Worm (Caenorhabditis elegans) whole organism, L2 larva: Measurements from ENCODE around the gene Y54G11A.4.

Source experiments
- C34F6.9 ChIP-seq: fragments of 150-350 bp; optimal IDR thresholded peaks from 2 replicates; lab custom pipeline; 2014; ENCODE audit warnings: missing biosample characterization, missing genetic modification characterization
- F13H6.1 ChIP-seq: sonication (generic microtip); optimal IDR thresholded peaks from 2 replicates; lab custom pipeline; 2016; ENCODE audit warnings: missing genetic modification characterization, missing compliant biosample characterization
- R02D3.7 ChIP-seq: fragments of 150-350 bp; optimal IDR thresholded peaks from 2 replicates; lab custom pipeline; 2014; ENCODE audit warnings: missing biosample characterization, missing genetic modification characterization
- Y55F3AM.14 ChIP-seq: fragments of 200-800 bp; sonication (Bioruptor generic); optimal IDR thresholded peaks from 2 replicates; lab custom pipeline; 2018; ENCODE audit warnings: mild to moderate bottlenecking, missing genetic modification characterization, missing compliant biosample characterization
- ZK546.5 ChIP-seq: sonication (generic microtip); optimal IDR thresholded peaks from 2 replicates; lab custom pipeline; 2017; ENCODE audit warnings: missing biosample characterization, missing genetic modification characterization
- alr-1 ChIP-seq: fragments of 150-350 bp; optimal IDR thresholded peaks from 2 replicates; lab custom pipeline; 2014; ENCODE audit warnings: missing biosample characterization, missing genetic modification characterization
- aly-2 ChIP-seq: fragments of 150-350 bp; optimal IDR thresholded peaks from 2 replicates; lab custom pipeline; 2014; ENCODE audit warnings: missing biosample characterization, missing genetic modification characterization
- ama-1 ChIP-seq: fragments of 150-350 bp; optimal IDR thresholded peaks from 2 replicates; lab custom pipeline; 2018; ENCODE audit warnings: inconsistent platforms
- blmp-1 ChIP-seq: sonication (generic microtip); optimal IDR thresholded peaks from 2 replicates; lab custom pipeline; 2017; ENCODE audit warnings: missing genetic modification characterization, mild to moderate bottlenecking, missing compliant biosample characterization, antibody characterized with exemption, moderate library complexity; ENCODE audit not compliant: insufficient read depth
- ceh-16 ChIP-seq: fragments of 150-350 bp; optimal IDR thresholded peaks from 2 replicates; lab custom pipeline; 2014; ENCODE audit warnings: missing biosample characterization, missing genetic modification characterization
- ceh-82 ChIP-seq: fragments of 150-350 bp; optimal IDR thresholded peaks from 2 replicates; lab custom pipeline; 2014; ENCODE audit warnings: missing biosample characterization, missing genetic modification characterization
- crh-2 ChIP-seq: sonication (generic microtip); optimal IDR thresholded peaks from 2 replicates; lab custom pipeline; 2017; ENCODE audit warnings: missing biosample characterization, missing genetic modification characterization
- dmd-4 ChIP-seq: sonication (generic microtip); optimal IDR thresholded peaks from 2 replicates; lab custom pipeline; 2017; ENCODE audit warnings: missing biosample characterization, missing genetic modification characterization
- egl-27 ChIP-seq: sonication (generic microtip); optimal IDR thresholded peaks from 3 replicates; lab custom pipeline; 2017; ENCODE audit warnings: missing biosample characterization, missing genetic modification reagents, missing genetic modification characterization
- elt-1 ChIP-seq: fragments of 150-350 bp; optimal IDR thresholded peaks from 2 replicates; lab custom pipeline; 2014; ENCODE audit warnings: missing biosample characterization, missing genetic modification characterization
- elt-3 ChIP-seq: sonication (generic microtip); optimal IDR thresholded peaks from 2 replicates; lab custom pipeline; 2017; ENCODE audit warnings: missing biosample characterization, missing genetic modification characterization
- fos-1 ChIP-seq: fragments of 150-350 bp; optimal IDR thresholded peaks from 2 replicates; lab custom pipeline; 2014; ENCODE audit warnings: missing biosample characterization, missing genetic modification characterization
- gmeb-1 ChIP-seq: fragments of 150-350 bp; optimal IDR thresholded peaks from 2 replicates; lab custom pipeline; 2014; ENCODE audit warnings: missing biosample characterization, missing genetic modification characterization
- lin-11 ChIP-seq: fragments of 150-350 bp; sonication (generic microtip); optimal IDR thresholded peaks from 2 replicates; lab custom pipeline; 2014; ENCODE audit warnings: missing biosample characterization, missing genetic modification characterization, inconsistent platforms, mixed read lengths
- lin-13 ChIP-seq: fragments of 150-350 bp; optimal IDR thresholded peaks from 2 replicates; lab custom pipeline; 2014; ENCODE audit warnings: missing biosample characterization, missing genetic modification reagents, missing genetic modification characterization
- lin-39 ChIP-seq: fragments of 150-350 bp; optimal IDR thresholded peaks from 2 replicates; lab custom pipeline; 2014; ENCODE audit warnings: missing biosample characterization, missing genetic modification reagents, missing genetic modification characterization
- lsy-2 ChIP-seq, 2 experiments: fragments of 150-350 bp in 1 of 2; sonication (generic microtip) in 1 of 2; optimal IDR thresholded peaks; 2 replicates each; lab custom pipeline; 2014 to 2017; ENCODE audit warnings: missing biosample characterization in 2 of 2, missing genetic modification characterization in 2 of 2
- mab-5 ChIP-seq: fragments of 150-350 bp; optimal IDR thresholded peaks from 2 replicates; lab custom pipeline; 2014; ENCODE audit warnings: missing biosample characterization, missing genetic modification characterization
- mbf-1 ChIP-seq: sonication (generic microtip); optimal IDR thresholded peaks from 2 replicates; lab custom pipeline; 2017; ENCODE audit warnings: missing biosample characterization, missing genetic modification characterization
- mdl-1 ChIP-seq, 2 experiments: fragments of 150-350 bp in 1 of 2; sonication (generic microtip) in 1 of 2; optimal IDR thresholded peaks; 2 replicates each; lab custom pipeline; 2017; ENCODE audit warnings: missing biosample characterization in 2 of 2, missing genetic modification characterization in 2 of 2
- nhr-10 ChIP-seq: sonication (generic microtip); optimal IDR thresholded peaks from 2 replicates; lab custom pipeline; 2017; ENCODE audit warnings: missing biosample characterization, missing genetic modification characterization
- nhr-11 ChIP-seq: fragments of 150-350 bp; optimal IDR thresholded peaks from 2 replicates; lab custom pipeline; 2014; ENCODE audit warnings: missing biosample characterization, missing genetic modification characterization
- nhr-12 ChIP-seq: fragments of 150-350 bp; optimal IDR thresholded peaks from 2 replicates; lab custom pipeline; 2014; ENCODE audit warnings: missing biosample characterization, missing genetic modification characterization
- nhr-129 ChIP-seq: fragments of 150-350 bp; optimal IDR thresholded peaks from 2 replicates; lab custom pipeline; 2014; ENCODE audit warnings: missing biosample characterization, missing genetic modification characterization
- nhr-21 ChIP-seq: fragments of 150-350 bp; optimal IDR thresholded peaks from 2 replicates; lab custom pipeline; 2014; ENCODE audit warnings: missing biosample characterization, missing genetic modification characterization
- nhr-23 ChIP-seq: fragments of 150-350 bp; optimal IDR thresholded peaks from 2 replicates; lab custom pipeline; 2014; ENCODE audit warnings: missing biosample characterization, missing genetic modification reagents, missing genetic modification characterization
- nhr-237 ChIP-seq: fragments of 150-350 bp; optimal IDR thresholded peaks from 2 replicates; lab custom pipeline; 2014; ENCODE audit warnings: missing biosample characterization, missing genetic modification characterization
- nhr-25 ChIP-seq: fragments of 150-350 bp; sonication (generic microtip); optimal IDR thresholded peaks from 3 replicates; lab custom pipeline; 2014; ENCODE audit warnings: missing biosample characterization, missing genetic modification characterization
- nhr-6 ChIP-seq: fragments of 150-350 bp; optimal IDR thresholded peaks from 2 replicates; lab custom pipeline; 2014; ENCODE audit warnings: missing biosample characterization, missing genetic modification characterization
- nhr-77 ChIP-seq: fragments of 150-350 bp; optimal IDR thresholded peaks from 2 replicates; lab custom pipeline; 2014; ENCODE audit warnings: missing biosample characterization, missing genetic modification characterization
- peb-1 ChIP-seq: fragments of 150-350 bp; optimal IDR thresholded peaks from 2 replicates; lab custom pipeline; 2014; ENCODE audit warnings: missing biosample characterization, missing genetic modification characterization
- sem-4 ChIP-seq: fragments of 150-350 bp; optimal IDR thresholded peaks from 2 replicates; lab custom pipeline; 2014; ENCODE audit warnings: missing biosample characterization, missing genetic modification reagents, missing genetic modification characterization
- skn-1 ChIP-seq: sonication (generic microtip); optimal IDR thresholded peaks from 2 replicates; lab custom pipeline; 2017; ENCODE audit warnings: missing biosample characterization, missing genetic modification characterization
- sma-3 ChIP-seq: sonication (generic microtip); optimal IDR thresholded peaks from 2 replicates; lab custom pipeline; 2016; ENCODE audit warnings: missing genetic modification reagents, missing genetic modification characterization, missing compliant biosample characterization
- sma-9 ChIP-seq, 2 experiments: fragments of 150-350 bp in 1 of 2; sonication (generic microtip) in 1 of 2; optimal IDR thresholded peaks; 2 replicates each; lab custom pipeline; 2014 to 2016; ENCODE audit warnings: missing genetic modification characterization in 2 of 2, mild to moderate bottlenecking in 1 of 2, missing biosample characterization in 1 of 2, missing compliant biosample characterization in 1 of 2, missing genetic modification reagents in 1 of 2, moderate library complexity in 1 of 2
- snpc-4 ChIP-seq: fragments of 150-350 bp; optimal IDR thresholded peaks from 2 replicates; lab custom pipeline; 2014; ENCODE audit warnings: missing biosample characterization, missing genetic modification characterization
- unc-39 ChIP-seq: fragments of 150-350 bp; optimal IDR thresholded peaks from 2 replicates; lab custom pipeline; 2014; ENCODE audit warnings: missing biosample characterization, missing genetic modification characterization
- unc-55 ChIP-seq: fragments of 150-350 bp; sonication (generic microtip); optimal IDR thresholded peaks from 3 replicates; lab custom pipeline; 2014; ENCODE audit warnings: missing biosample characterization, missing genetic modification reagents, missing genetic modification characterization
- unc-62 ChIP-seq: fragments of 150-350 bp; optimal IDR thresholded peaks from 2 replicates; lab custom pipeline; 2014; ENCODE audit warnings: missing biosample characterization, missing genetic modification reagents, missing genetic modification characterization
- zag-1 ChIP-seq: fragments of 150-350 bp; optimal IDR thresholded peaks from 2 replicates; lab custom pipeline; 2014; ENCODE audit warnings: missing biosample characterization, missing genetic modification characterization
- ztf-1 ChIP-seq: fragments of 200-800 bp; sonication (Bioruptor generic); conservative IDR thresholded peaks from 2 replicates; pipeline ENCODE4 v1.3.6; 2022; ENCODE audit warnings: missing genetic modification characterization, missing compliant biosample characterization
- ztf-11 ChIP-seq: sonication (generic microtip); optimal IDR thresholded peaks from 2 replicates; lab custom pipeline; 2017; ENCODE audit warnings: missing biosample characterization, missing genetic modification characterization
- ztf-4 ChIP-seq: fragments of 150-350 bp; optimal IDR thresholded peaks from 2 replicates; lab custom pipeline; 2014; ENCODE audit warnings: missing biosample characterization, missing genetic modification characterization

Gene Y54G11A.4

DNA sequence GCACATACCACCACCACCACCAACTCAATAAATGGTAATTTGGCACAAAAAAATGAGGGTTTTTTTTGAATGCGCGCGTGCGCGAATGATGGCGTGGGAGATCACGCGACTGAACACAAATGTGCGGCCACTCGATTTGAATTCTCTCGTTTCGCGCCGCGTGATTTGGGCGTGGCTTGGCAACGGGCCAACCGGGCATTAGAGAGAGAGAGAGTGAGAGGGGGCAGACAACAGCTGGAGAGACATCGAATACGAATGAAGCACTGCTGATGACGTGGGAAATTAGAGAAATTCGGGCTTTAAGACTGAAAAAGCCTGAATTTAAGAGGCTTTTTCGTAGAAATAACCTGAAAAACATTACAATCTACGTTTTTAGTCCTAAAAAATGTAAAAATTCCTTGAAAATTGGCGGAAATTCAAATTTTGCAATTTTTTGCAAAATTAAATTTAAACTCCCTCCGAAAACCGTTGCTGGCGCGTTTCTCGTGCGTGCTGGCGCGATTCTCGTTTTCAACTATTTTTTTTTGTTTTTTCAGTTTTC lies 41.1 kb upstream of the Y54G11A.4 start:
- no peak for TF ChIP-seq unc-39 (tag; lab: Kevin White, UChicago)
- TF ChIP-seq C34F6.9 (tag; lab: Kevin White, UChicago), result peak; percentile 91
- TF ChIP-seq Y55F3AM.14, result peak; percentile 93
- peak; percentile 97 for TF ChIP-seq gmeb-1 (tag; lab: Kevin White, UChicago)
- peak; percentile 18 for TF ChIP-seq egl-27 (tag; lab: Kevin White, UChicago)
- TF ChIP-seq sma-9 (GFP tag; optimal IDR thresholded peaks at IDR 0.05; lab: Kevin White, UChicago), result peak; percentile 93
- TF ChIP-seq sma-9 (tag; optimal IDR thresholded peaks at IDR 0.05; lab: Kevin White, UChicago), result no peak
- peak; percentile 85 for TF ChIP-seq lsy-2 (tag; optimal IDR thresholded peaks at IDR 0.05; lab: Kevin White, UChicago)
- TF ChIP-seq nhr-21 (tag; lab: Kevin White, UChicago), result peak; percentile 87
- TF ChIP-seq blmp-1 (tag; lab: Kevin White, UChicago), result peak; percentile 86
- no peak for TF ChIP-seq nhr-23 (tag; lab: Kevin White, UChicago)
- TF ChIP-seq ZK546.5 (tag; lab: Kevin White, UChicago), result peak; percentile 57
- TF ChIP-seq ztf-11 (tag; lab: Kevin White, UChicago), result no peak
- peak; percentile 93 for TF ChIP-seq sma-3 (GFP tag; lab: Kevin White, UChicago)
- peak; percentile 85 for TF ChIP-seq nhr-6 (tag; lab: Kevin White, UChicago)
- no peak for TF ChIP-seq R02D3.7 (tag; lab: Kevin White, UChicago)
- no peak for TF ChIP-seq nhr-237 (tag; lab: Kevin White, UChicago)
- no peak for TF ChIP-seq nhr-11 (tag; lab: Kevin White, UChicago)
- peak; percentile 79 for TF ChIP-seq nhr-129
- TF ChIP-seq mdl-1 (tag; optimal IDR thresholded peaks at IDR 0.05; lab: Kevin White, UChicago), result peak; percentile 51 to 81
- peak; percentile 20 for TF ChIP-seq dmd-4
- no peak for TF ChIP-seq lin-11 (tag; lab: Kevin White, UChicago)
- peak; percentile 4 for TF ChIP-seq zag-1 (tag; lab: Kevin White, UChicago)
- peak; percentile 53 for TF ChIP-seq nhr-77 (tag; lab: Kevin White, UChicago)
- TF ChIP-seq sem-4 (tag; lab: Kevin White, UChicago), result peak; percentile 85
- peak; percentile 42 for TF ChIP-seq ceh-16
- peak; percentile 69 for TF ChIP-seq unc-55 (GFP tag; lab: Kevin White, UChicago)
- peak; percentile 64 for TF ChIP-seq nhr-10
- peak; percentile 95 for TF ChIP-seq crh-2 (tag; lab: Kevin White, UChicago)
- peak; percentile 73; the same call in 1 of the 2 replicates for TF ChIP-seq ztf-1 (GFP tag; lab: Robert Waterston, UW)
- TF ChIP-seq aly-2, result no peak
- TF ChIP-seq elt-3 (tag; lab: Kevin White, UChicago), result no peak
- TF ChIP-seq mbf-1 (tag; lab: Kevin White, UChicago), result no peak
- peak; percentile 66 for TF ChIP-seq ama-1 (lab: Kevin White, UChicago)
- TF ChIP-seq peb-1, result no peak
- no peak for TF ChIP-seq unc-62 (GFP tag; lab: Kevin White, UChicago)
- TF ChIP-seq nhr-25 (tag; lab: Kevin White, UChicago), result peak; percentile 95
- no peak for TF ChIP-seq lin-39 (tag; lab: Kevin White, UChicago)
- peak; percentile 92 for TF ChIP-seq F13H6.1 (tag; lab: Kevin White, UChicago)
- peak; percentile 31 for TF ChIP-seq fos-1 (tag; lab: Kevin White, UChicago)
- no peak for TF ChIP-seq elt-1 (tag; lab: Kevin White, UChicago)
- TF ChIP-seq snpc-4, result peak; percentile 35
- TF ChIP-seq ceh-82, result peak; percentile 10
- TF ChIP-seq nhr-12, result no peak
- TF ChIP-seq mab-5 (tag; lab: Kevin White, UChicago), result peak; percentile 76
- peak; percentile 86 for TF ChIP-seq ztf-4 (tag; lab: Kevin White, UChicago)
- no peak for TF ChIP-seq alr-1 (tag; lab: Kevin White, UChicago)
- TF ChIP-seq skn-1 (tag; lab: Kevin White, UChicago), result no peak
- peak; percentile 90 for TF ChIP-seq lin-13 (GFP tag; lab: Kevin White, UChicago)
